Fruit fly (Drosophila melanogaster) whole organism, embryonic: Measurements from ENCODE around the gene TM9SF3.

Experiments
- ATbp ChIP-seq: fragments of 200-800 bp; sonication (Bioruptor generic); optimal IDR thresholded peaks from 2 replicates; lab custom pipeline; 2017; ENCODE audit warnings: missing biosample characterization, mild to moderate bottlenecking, missing genetic modification characterization, missing genetic modification reagents
- Bdp1 ChIP-seq: fragments of 200-800 bp; sonication (Bioruptor generic); optimal IDR thresholded peaks from 3 replicates; lab custom pipeline; 2016; ENCODE audit warnings: missing biosample characterization, missing genetic modification characterization
- BtbVII ChIP-seq: fragments of 200-800 bp; sonication (Bioruptor generic); optimal IDR thresholded peaks from 3 replicates; lab custom pipeline; 2017; ENCODE audit warnings: missing biosample characterization, mild to moderate bottlenecking, missing genetic modification characterization
- CG10654 ChIP-seq: fragments of 200-800 bp; sonication (Bioruptor generic); optimal IDR thresholded peaks from 2 replicates; lab custom pipeline; 2016; ENCODE audit warnings: missing biosample characterization, missing genetic modification characterization
- CG14710 ChIP-seq: fragments of 200-800 bp; sonication (Bioruptor generic); optimal IDR thresholded peaks from 3 replicates; lab custom pipeline; 2019; ENCODE audit warnings: missing biosample characterization, mild to moderate bottlenecking, missing genetic modification characterization, moderate library complexity
- CG15514 ChIP-seq: fragments of 200-800 bp; sonication (Bioruptor generic); optimal IDR thresholded peaks from 3 replicates; lab custom pipeline; 2017; ENCODE audit warnings: missing biosample characterization, missing genetic modification characterization, mild to moderate bottlenecking, moderate library complexity, missing genetic modification reagents
- CG15601 ChIP-seq: fragments of 200-800 bp; sonication (Bioruptor generic); optimal IDR thresholded peaks from 3 replicates; lab custom pipeline; 2019; ENCODE audit warnings: missing biosample characterization, mild to moderate bottlenecking, missing genetic modification characterization, moderate library complexity
- CG17359 ChIP-seq: fragments of 200-800 bp; sonication (Bioruptor generic); optimal IDR thresholded peaks from 3 replicates; lab custom pipeline; 2018; ENCODE audit warnings: missing biosample characterization, mild to moderate bottlenecking, missing genetic modification characterization, moderate library complexity
- CG17361 ChIP-seq: fragments of 200-800 bp; sonication (Bioruptor generic); IDR thresholded peaks from 3 replicates; pipeline ENCODE4 v1.3.6; 2022; ENCODE audit warnings: missing biosample characterization, missing genetic modification characterization
- CG17568 ChIP-seq: fragments of 200-800 bp; sonication (Bioruptor generic); optimal IDR thresholded peaks from 2 replicates; lab custom pipeline; 2018; ENCODE audit warnings: missing biosample characterization, mild to moderate bottlenecking, missing genetic modification characterization, moderate library complexity
- CG18262 ChIP-seq: fragments of 200-800 bp; optimal IDR thresholded peaks from 3 replicates; lab custom pipeline; 2019; ENCODE audit warnings: missing biosample characterization, mild to moderate bottlenecking, missing genetic modification characterization, moderate library complexity
- CG2875 ChIP-seq: fragments of 200-800 bp; sonication (Bioruptor generic); optimal IDR thresholded peaks from 2 replicates; lab custom pipeline; 2017; ENCODE audit warnings: missing biosample characterization, mild to moderate bottlenecking, missing genetic modification characterization, missing genetic modification reagents
- CG30020 ChIP-seq: fragments of 200-800 bp; optimal IDR thresholded peaks from 2 replicates; lab custom pipeline; 2019; ENCODE audit warnings: missing biosample characterization, mild to moderate bottlenecking, missing genetic modification characterization, moderate library complexity
- CG30403 ChIP-seq: fragments of 200-800 bp; sonication (Bioruptor generic); optimal IDR thresholded peaks from 3 replicates; lab custom pipeline; 2016; ENCODE audit warnings: missing biosample characterization, missing genetic modification characterization
- CG3407 ChIP-seq: fragments of 200-800 bp; sonication (Bioruptor generic); optimal IDR thresholded peaks from 2 replicates; lab custom pipeline; 2018; ENCODE audit warnings: missing biosample characterization, mild to moderate bottlenecking, missing genetic modification characterization
- CG34224 ChIP-seq: fragments of 200-800 bp; sonication (Bioruptor generic); IDR thresholded peaks from 3 replicates; pipeline ENCODE4 v1.3.6; 2022; ENCODE audit warnings: missing biosample characterization, missing genetic modification characterization; ENCODE audit not compliant: partially characterized antibody
- CG3838 ChIP-seq: fragments of 200-800 bp; sonication (Bioruptor generic); optimal IDR thresholded peaks from 3 replicates; lab custom pipeline; 2016; ENCODE audit warnings: missing biosample characterization, missing genetic modification characterization
- CG43689 ChIP-seq: fragments of 200-800 bp; sonication (Bioruptor generic); IDR thresholded peaks from 2 replicates; pipeline ENCODE4 v1.3.6; 2022; ENCODE audit warnings: missing biosample characterization, missing genetic modification characterization
- CG6254 ChIP-seq: fragments of 200-800 bp; sonication (Bioruptor generic); optimal IDR thresholded peaks from 3 replicates; lab custom pipeline; 2017; ENCODE audit warnings: mild to moderate bottlenecking, missing biosample characterization, missing genetic modification reagents, missing genetic modification characterization
- CG6689 ChIP-seq: fragments of 200-800 bp; sonication (Bioruptor generic); IDR thresholded peaks from 2 replicates; pipeline ENCODE4 v1.3.6; 2022; ENCODE audit warnings: missing biosample characterization, missing genetic modification characterization
- CG9437 ChIP-seq: fragments of 200-800 bp; sonication (Bioruptor generic); optimal IDR thresholded peaks from 2 replicates; lab custom pipeline; 2018; ENCODE audit warnings: missing biosample characterization, mild to moderate bottlenecking, missing genetic modification characterization
- Dip2 ChIP-seq: fragments of 200-800 bp; sonication (Bioruptor generic); IDR thresholded peaks from 2 replicates; pipeline ENCODE4 v1.3.6; 2022; ENCODE audit warnings: missing biosample characterization, missing genetic modification characterization
- Drgx ChIP-seq: fragments of 200-800 bp; sonication (Bioruptor generic); IDR thresholded peaks from 2 replicates; pipeline ENCODE4 v1.3.6; 2022; ENCODE audit warnings: missing biosample characterization, missing genetic modification characterization
- Fer3 ChIP-seq: fragments of 200-800 bp; sonication (Bioruptor generic); optimal IDR thresholded peaks from 2 replicates; lab custom pipeline; 2018; ENCODE audit warnings: missing biosample characterization, mild to moderate bottlenecking, missing genetic modification characterization, moderate library complexity
- H15 ChIP-seq: fragments of 200-800 bp; sonication (Bioruptor generic); IDR thresholded peaks from 3 replicates; pipeline ENCODE4 v1.3.6; 2022; ENCODE audit warnings: missing biosample characterization, missing genetic modification characterization
- HLH54F ChIP-seq: fragments of 200-800 bp; sonication (Bioruptor generic); optimal IDR thresholded peaks from 3 replicates; lab custom pipeline; 2016; ENCODE audit warnings: missing biosample characterization, missing genetic modification characterization
- MBD-R2 ChIP-seq: fragments of 200-800 bp; sonication (Bioruptor generic); IDR thresholded peaks from 2 replicates; pipeline ENCODE4 v1.3.6; 2022; ENCODE audit warnings: missing biosample characterization, missing genetic modification characterization
- Scr ChIP-seq: fragments of 200-800 bp; sonication (Bioruptor generic); IDR thresholded peaks from 2 replicates; pipeline ENCODE4 v1.3.6; 2022; ENCODE audit warnings: missing biosample characterization, missing genetic modification characterization; ENCODE audit not compliant: partially characterized antibody
- Vsx1 ChIP-seq: fragments of 200-800 bp; sonication (Bioruptor generic); optimal IDR thresholded peaks from 2 replicates; lab custom pipeline; 2017; ENCODE audit warnings: missing biosample characterization, mild to moderate bottlenecking, missing genetic modification characterization, missing genetic modification reagents
- dmrt99B ChIP-seq: fragments of 200-800 bp; sonication (Bioruptor generic); optimal IDR thresholded peaks from 2 replicates; lab custom pipeline; 2018; ENCODE audit warnings: missing biosample characterization, mild to moderate bottlenecking, missing genetic modification characterization, moderate library complexity
- fd3F ChIP-seq: fragments of 200-800 bp; sonication (Bioruptor generic); optimal IDR thresholded peaks from 2 replicates; lab custom pipeline; 2018; ENCODE audit warnings: missing biosample characterization, mild to moderate bottlenecking, missing genetic modification characterization, moderate library complexity
- gcm2 ChIP-seq: fragments of 200-800 bp; sonication (Bioruptor generic); optimal IDR thresholded peaks from 2 replicates; lab custom pipeline; 2016; ENCODE audit warnings: missing biosample characterization, missing genetic modification characterization
- grau ChIP-seq: fragments of 200-800 bp; optimal IDR thresholded peaks from 3 replicates; lab custom pipeline; 2019; ENCODE audit warnings: missing biosample characterization, mild to moderate bottlenecking, missing genetic modification characterization, moderate library complexity
- gro ChIP-seq: fragments of 200-800 bp; sonication (Bioruptor generic); optimal IDR thresholded peaks from 2 replicates; lab custom pipeline; 2016; ENCODE audit warnings: missing biosample characterization, missing genetic modification characterization
- inv ChIP-seq: fragments of 200-800 bp; sonication (Bioruptor generic); IDR thresholded peaks from 2 replicates; pipeline ENCODE4 v1.3.6; 2022; ENCODE audit warnings: missing biosample characterization, missing genetic modification characterization; ENCODE audit not compliant: partially characterized antibody
- jigr1 ChIP-seq: fragments of 200-800 bp; sonication (Bioruptor generic); IDR thresholded peaks from 3 replicates; pipeline ENCODE4 v1.3.6; 2022; ENCODE audit warnings: missing biosample characterization, missing genetic modification characterization
- kay ChIP-seq: fragments of 200-800 bp; sonication (Bioruptor generic); optimal IDR thresholded peaks from 2 replicates; lab custom pipeline; 2016; ENCODE audit warnings: missing biosample characterization, missing genetic modification characterization
- mirr ChIP-seq: fragments of 200-800 bp; sonication (Bioruptor generic); optimal IDR thresholded peaks from 3 replicates; lab custom pipeline; 2018; ENCODE audit warnings: missing biosample characterization, mild to moderate bottlenecking, missing genetic modification characterization
- mld ChIP-seq: fragments of 200-800 bp; sonication (Bioruptor generic); IDR thresholded peaks from 3 replicates; pipeline ENCODE4 v1.3.6; 2022; ENCODE audit warnings: missing biosample characterization, missing genetic modification characterization; ENCODE audit not compliant: partially characterized antibody
- odd ChIP-seq: fragments of 200-800 bp; sonication (Bioruptor generic); optimal IDR thresholded peaks from 2 replicates; lab custom pipeline; 2017; ENCODE audit warnings: missing biosample characterization, mild to moderate bottlenecking, missing genetic modification characterization
- onecut ChIP-seq: fragments of 200-800 bp; sonication (Bioruptor generic); IDR thresholded peaks from 2 replicates; pipeline ENCODE4 v1.3.6; 2022; ENCODE audit warnings: missing biosample characterization, missing genetic modification characterization
- peb ChIP-seq: fragments of 200-800 bp; sonication (Bioruptor generic); IDR thresholded peaks from 2 replicates; pipeline ENCODE4 v1.3.6; 2022; ENCODE audit warnings: missing biosample characterization, missing genetic modification characterization
- phol ChIP-seq: fragments of 200-800 bp; sonication (Bioruptor generic); optimal IDR thresholded peaks from 3 replicates; lab custom pipeline; 2018; ENCODE audit warnings: missing biosample characterization, mild to moderate bottlenecking, missing genetic modification characterization, moderate library complexity
- psq ChIP-seq: fragments of 200-800 bp; sonication (Bioruptor generic); optimal IDR thresholded peaks from 2 replicates; lab custom pipeline; 2017; ENCODE audit warnings: missing biosample characterization, missing genetic modification characterization
- scrt ChIP-seq: fragments of 200-800 bp; sonication (Bioruptor generic); optimal IDR thresholded peaks from 2 replicates; lab custom pipeline; 2018; ENCODE audit warnings: missing biosample characterization, mild to moderate bottlenecking, missing genetic modification characterization, moderate library complexity
- slou ChIP-seq: fragments of 200-800 bp; sonication (Bioruptor generic); optimal IDR thresholded peaks from 3 replicates; lab custom pipeline; 2016; ENCODE audit warnings: missing biosample characterization, missing genetic modification characterization
- trem ChIP-seq: fragments of 200-800 bp; optimal IDR thresholded peaks from 3 replicates; lab custom pipeline; 2019; ENCODE audit warnings: missing biosample characterization, mild to moderate bottlenecking, missing genetic modification characterization, moderate library complexity
- tup ChIP-seq: fragments of 200-800 bp; sonication (Bioruptor generic); optimal IDR thresholded peaks from 2 replicates; lab custom pipeline; 2016; ENCODE audit warnings: missing biosample characterization, mild to moderate bottlenecking, missing genetic modification characterization, moderate library complexity
- unc-4 ChIP-seq: fragments of 200-800 bp; sonication (Bioruptor generic); IDR thresholded peaks from 2 replicates; pipeline ENCODE4 v1.3.6; 2022; ENCODE audit warnings: missing biosample characterization, missing genetic modification characterization; ENCODE audit not compliant: partially characterized antibody
- yki ChIP-seq: fragments of >200 bp; optimal IDR thresholded peaks from 3 replicates; lab custom pipeline; 2018

Gene TM9SF3

DNA sequence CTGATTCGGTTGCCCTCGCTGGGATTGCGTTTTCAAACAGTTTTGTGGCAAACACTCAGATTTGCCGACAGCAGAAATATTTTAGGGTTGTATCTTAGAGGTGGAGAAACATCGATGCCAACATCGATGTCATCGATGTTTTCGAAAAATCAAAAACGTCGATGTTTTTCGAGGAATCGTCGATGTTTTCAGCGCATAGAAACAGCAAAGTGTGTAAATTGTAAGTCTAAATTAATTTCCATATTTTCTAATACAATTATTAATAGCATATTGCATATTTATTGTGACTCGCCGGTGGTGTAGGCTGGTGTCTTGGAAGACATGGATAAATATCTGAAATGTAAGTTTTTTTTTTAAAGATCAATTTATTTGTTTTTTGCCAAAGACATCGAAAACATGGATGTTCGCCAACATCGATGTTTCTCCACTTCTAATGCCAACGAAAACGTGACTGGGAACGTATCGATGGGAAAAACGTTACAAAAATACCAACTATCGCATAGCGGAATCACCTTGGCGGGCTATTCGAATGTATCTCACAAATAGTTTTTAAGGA is at the start of gene TM9SF3 (continued):
- TF ChIP-seq odd, result no peak
- no peak for TF ChIP-seq tup
- TF ChIP-seq HLH54F (GFP tag; lab: Kevin White, UChicago), result peak; percentile 7
- TF ChIP-seq CG34224 (GFP tag; lab: Robert Waterston, UW), result peak; percentile 84
- no peak for TF ChIP-seq CG3838 (GFP tag; lab: Kevin White, UChicago)
- TF ChIP-seq gcm2 (GFP tag; lab: Kevin White, UChicago), result no peak
- TF ChIP-seq CG30403, result peak; percentile 46
- TF ChIP-seq Bdp1, result no peak
- TF ChIP-seq kay (GFP tag; lab: Kevin White, UChicago), result no peak
- no peak for TF ChIP-seq fd3F (GFP tag; lab: Kevin White, UChicago)
- peak; percentile 69 for TF ChIP-seq MBD-R2 (GFP tag; lab: Robert Waterston, UW)
- TF ChIP-seq inv (GFP tag; lab: Robert Waterston, UW), result peak; percentile 83
- TF ChIP-seq CG15601 (tag; lab: Kevin White, UChicago), result no peak
- TF ChIP-seq phol, result peak; percentile 51
- peak; percentile 24 for TF ChIP-seq CG18262
- TF ChIP-seq CG6254 (GFP tag; lab: Kevin White, UChicago), result no peak
- no peak for TF ChIP-seq CG17568 (GFP tag; lab: Kevin White, UChicago)
- TF ChIP-seq CG30020, result peak; percentile 5
- peak; percentile 65 for TF ChIP-seq mld (GFP tag; lab: Robert Waterston, UW)
- no peak for TF ChIP-seq CG10654 (GFP tag; lab: Kevin White, UChicago)
- TF ChIP-seq CG17361 (GFP tag; lab: Robert Waterston, UW), result no peak; the same call in 1 of the 3 replicates
- TF ChIP-seq Drgx (GFP tag; lab: Robert Waterston, UW), result no peak
- TF ChIP-seq CG6689 (GFP tag; lab: Robert Waterston, UW), result no peak
- TF ChIP-seq BtbVII, result no peak
- TF ChIP-seq CG17359 (tag; lab: Kevin White, UChicago), result no peak
- no peak for TF ChIP-seq peb (GFP tag; lab: Robert Waterston, UW)
- TF ChIP-seq psq (GFP tag; lab: Kevin White, UChicago), result no peak
- no peak for TF ChIP-seq grau (tag; lab: Kevin White, UChicago)
- TF ChIP-seq CG14710 (tag; lab: Kevin White, UChicago), result peak; percentile 68
- no peak for TF ChIP-seq scrt (GFP tag; lab: Kevin White, UChicago)
- peak; percentile 30 for TF ChIP-seq CG15514 (GFP tag; lab: Kevin White, UChicago)
- no peak for TF ChIP-seq CG3407 (GFP tag; lab: Kevin White, UChicago)
- TF ChIP-seq mirr (GFP tag; lab: Kevin White, UChicago), result no peak
- TF ChIP-seq onecut, result no peak
- no peak for TF ChIP-seq CG2875 (GFP tag; lab: Kevin White, UChicago)
- no peak for TF ChIP-seq ATbp
- TF ChIP-seq Vsx1 (GFP tag; lab: Kevin White, UChicago), result no peak
- peak; percentile 11 for TF ChIP-seq CG9437 (GFP tag; lab: Kevin White, UChicago)
- no peak for TF ChIP-seq dmrt99B (tag; lab: Kevin White, UChicago)
- TF ChIP-seq trem (tag; lab: Kevin White, UChicago), result peak; percentile 37
- TF ChIP-seq yki (lab: Kevin White, UChicago), result peak; percentile 26
- TF ChIP-seq Scr, result peak; percentile 92
- TF ChIP-seq Dip2 (GFP tag; lab: Robert Waterston, UW), result no peak
- TF ChIP-seq jigr1, result no peak
- TF ChIP-seq H15 (GFP tag; lab: Robert Waterston, UW), result no peak
- no peak for TF ChIP-seq Fer3
- no peak for TF ChIP-seq gro (GFP tag; lab: Kevin White, UChicago)
- no peak for TF ChIP-seq slou (GFP tag; lab: Kevin White, UChicago)
- peak; percentile 88 for TF ChIP-seq unc-4
- no peak for TF ChIP-seq CG43689
